Worm (Caenorhabditis elegans): ENCODE results near the gene cpna-5.

- no peak for TF ChIP-seq ztf-7 (tag; optimal IDR thresholded peaks at IDR 0.05)
- TF ChIP-seq ama-1 (optimal IDR thresholded peaks at IDR 0.05), result no peak
- TF ChIP-seq fkh-10 (GFP tag; optimal IDR thresholded peaks at IDR 0.05), result no peak
- no peak for TF ChIP-seq nhr-102 (tag; optimal IDR thresholded peaks at IDR 0.05)
- no peak for TF ChIP-seq lin-15B (tag; optimal IDR thresholded peaks at IDR 0.05)
- no peak for TF ChIP-seq nhr-28 (tag; optimal IDR thresholded peaks at IDR 0.05)
- no peak for TF ChIP-seq nhr-237 (tag; optimal IDR thresholded peaks at IDR 0.05)
- no peak for TF ChIP-seq lir-3 (tag; optimal IDR thresholded peaks at IDR 0.05)
These were observed 55.4 kb downstream of the cpna-5 start for ce11 chrII:7663028-7663427.
